Worm (Caenorhabditis elegans) whole organism, early embryonic: ENCODE measurements around the gene prp-19.

Experiments
- ama-1 ChIP-seq: fragments of 150-350 bp; optimal IDR thresholded peaks from 2 replicates; lab custom pipeline; 2014
- flt-1 ChIP-seq: fragments of 200-800 bp; sonication (Bioruptor generic); IDR thresholded peaks from 2 replicates; pipeline ENCODE4 v1.3.6; 2022; ENCODE audit warnings: missing genetic modification characterization, missing compliant biosample characterization

DNA sequence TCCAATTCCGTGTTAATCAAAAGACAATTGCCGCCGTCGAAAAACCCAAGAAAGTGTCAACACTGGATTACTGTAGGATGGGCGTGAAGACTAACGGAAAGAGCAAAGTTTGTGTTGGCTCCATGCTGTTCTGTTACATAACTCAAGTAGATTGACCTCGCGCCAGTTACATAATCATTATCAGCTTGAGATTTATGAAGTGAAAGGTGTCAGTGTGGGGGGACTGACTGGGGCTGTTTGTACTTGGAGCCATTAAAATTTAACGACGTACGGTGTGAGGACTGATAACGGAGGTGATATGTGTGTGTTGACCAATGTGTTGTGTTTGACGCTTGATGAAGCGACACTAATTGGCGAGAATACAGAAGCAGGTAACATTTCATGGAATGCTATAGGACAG lies 25.1 kb downstream of the prp-19 start:
- TF ChIP-seq ama-1 (lab: Kevin White, UChicago) (no peak), flt-1 (no peak)
